Worm (Caenorhabditis elegans): ENCODE results near the gene Y71H2AM.25.

- TF ChIP-seq gmeb-2 (tag; optimal IDR thresholded peaks at IDR 0.05) (no peak), elt-2 (tag; optimal IDR thresholded peaks at IDR 0.05) (no peak)
These were observed 39.6 kb downstream of the Y71H2AM.25 start, which contains the start of gene H34I24.2 for ce11 chrIII:2841856-2842373.

Measured in whole organism, late embryonic.